Worm (Caenorhabditis elegans) whole organism, mixed stage, embryonic: ENCODE data around the gene srsx-1.

ENCODE experiments used
- M03D4.4 ChIP-seq: sonication (generic microtip); optimal IDR thresholded peaks from 2 replicates; lab custom pipeline; 2017; ENCODE audit warnings: mild to moderate bottlenecking, missing genetic modification characterization, missing compliant biosample characterization
- bed-3 ChIP-seq: fragments of 200-800 bp; sonication (Bioruptor generic); optimal IDR thresholded peaks from 3 replicates; lab custom pipeline; 2018; ENCODE audit warnings: mild to moderate bottlenecking, missing genetic modification characterization, moderate library complexity, missing compliant biosample characterization
- blmp-1 ChIP-seq: fragments of 150-350 bp; optimal IDR thresholded peaks from 2 replicates; lab custom pipeline; 2014; ENCODE audit warnings: missing biosample characterization, missing genetic modification characterization
- ceh-43 ChIP-seq: fragments of 200-800 bp; sonication (Bioruptor generic); optimal IDR thresholded peaks from 2 replicates; lab custom pipeline; 2018; ENCODE audit warnings: mild to moderate bottlenecking, missing genetic modification characterization, moderate library complexity, missing compliant biosample characterization
- ceh-83 ChIP-seq: fragments of 200-800 bp; sonication (Bioruptor generic); optimal IDR thresholded peaks from 2 replicates; lab custom pipeline; 2018; ENCODE audit warnings: mild to moderate bottlenecking, missing genetic modification characterization, missing compliant biosample characterization
- ces-1 ChIP-seq: fragments of 150-350 bp; optimal IDR thresholded peaks from 2 replicates; lab custom pipeline; 2014; ENCODE audit warnings: missing biosample characterization, missing genetic modification reagents, missing genetic modification characterization
- cnd-1 ChIP-seq: fragments of 200-800 bp; sonication (Bioruptor generic); optimal IDR thresholded peaks from 2 replicates; lab custom pipeline; 2018; ENCODE audit warnings: mild to moderate bottlenecking, missing genetic modification characterization, missing compliant biosample characterization
- drap-1 ChIP-seq: fragments of 200-800 bp; sonication (Bioruptor generic); optimal IDR thresholded peaks from 3 replicates; lab custom pipeline; 2018; ENCODE audit warnings: mild to moderate bottlenecking, missing genetic modification characterization, missing compliant biosample characterization
- elt-1 ChIP-seq: sonication (generic microtip); optimal IDR thresholded peaks from 2 replicates; lab custom pipeline; 2017; ENCODE audit warnings: missing genetic modification characterization, mild to moderate bottlenecking, missing compliant biosample characterization, antibody characterized with exemption, moderate library complexity, borderline replicate concordance; ENCODE audit not compliant: insufficient read depth
- elt-3 ChIP-seq: fragments of 150-350 bp; optimal IDR thresholded peaks from 2 replicates; lab custom pipeline; 2014; ENCODE audit warnings: missing biosample characterization, missing genetic modification characterization
- flh-1 ChIP-seq: fragments of 200-800 bp; sonication (Bioruptor generic); optimal IDR thresholded peaks from 2 replicates; lab custom pipeline; 2018; ENCODE audit warnings: mild to moderate bottlenecking, missing genetic modification characterization, moderate library complexity, missing compliant biosample characterization
- ham-2 ChIP-seq: fragments of 200-800 bp; sonication (Bioruptor generic); optimal IDR thresholded peaks from 2 replicates; lab custom pipeline; 2018; ENCODE audit warnings: mild to moderate bottlenecking, missing genetic modification characterization, missing compliant biosample characterization
- hlh-1 ChIP-seq: fragments of 150-350 bp; optimal IDR thresholded peaks from 2 replicates; lab custom pipeline; 2014; ENCODE audit warnings: missing biosample characterization, missing genetic modification reagents, missing genetic modification characterization
- lin-13 ChIP-seq: fragments of 150-350 bp; optimal IDR thresholded peaks from 2 replicates; lab custom pipeline; 2014; ENCODE audit warnings: missing biosample characterization, missing genetic modification characterization
- lsy-2 ChIP-seq: fragments of 150-350 bp; optimal IDR thresholded peaks from 2 replicates; lab custom pipeline; 2014; ENCODE audit warnings: missing biosample characterization, missing genetic modification characterization
- mep-1 ChIP-seq: fragments of 150-350 bp; optimal IDR thresholded peaks from 2 replicates; lab custom pipeline; 2017; ENCODE audit warnings: missing biosample characterization, missing genetic modification reagents, missing genetic modification characterization, inconsistent platforms
- mls-2 ChIP-seq: sonication (generic microtip); optimal IDR thresholded peaks from 2 replicates; lab custom pipeline; 2016; ENCODE audit warnings: mild to moderate bottlenecking, missing genetic modification characterization, moderate library complexity, missing compliant biosample characterization
- nhr-12 ChIP-seq: fragments of 150-350 bp; optimal IDR thresholded peaks from 2 replicates; lab custom pipeline; 2014; ENCODE audit warnings: missing biosample characterization, missing genetic modification characterization
- nhr-237 ChIP-seq: fragments of 150-350 bp; optimal IDR thresholded peaks from 2 replicates; lab custom pipeline; 2014; ENCODE audit warnings: missing biosample characterization, missing genetic modification characterization
- nhr-28 ChIP-seq: fragments of 150-350 bp; optimal IDR thresholded peaks from 2 replicates; lab custom pipeline; 2014; ENCODE audit warnings: missing biosample characterization, missing genetic modification characterization
- nhr-76 ChIP-seq: sonication (generic microtip); optimal IDR thresholded peaks from 2 replicates; lab custom pipeline; 2017; ENCODE audit warnings: missing biosample characterization, missing genetic modification characterization
- pha-4 ChIP-seq: fragments of 150-350 bp; optimal IDR thresholded peaks from 2 replicates; lab custom pipeline; 2018; ENCODE audit warnings: missing biosample characterization, missing genetic modification reagents, missing genetic modification characterization
- sem-2 ChIP-seq: fragments of 200-800 bp; sonication (Bioruptor generic); optimal IDR thresholded peaks from 2 replicates; lab custom pipeline; 2018; ENCODE audit warnings: mild to moderate bottlenecking, missing genetic modification characterization, missing compliant biosample characterization
- snpc-4 ChIP-seq: fragments of 150-350 bp; optimal IDR thresholded peaks from 2 replicates; lab custom pipeline; 2014; ENCODE audit warnings: missing biosample characterization, missing genetic modification characterization
- sptf-1 ChIP-seq: sonication (generic microtip); optimal IDR thresholded peaks from 2 replicates; lab custom pipeline; 2017; ENCODE audit warnings: mild to moderate bottlenecking, missing genetic modification characterization, moderate library complexity, missing compliant biosample characterization
- tbx-8 ChIP-seq: fragments of 200-800 bp; sonication (Bioruptor generic); optimal IDR thresholded peaks from 2 replicates; lab custom pipeline; 2018; ENCODE audit warnings: mild to moderate bottlenecking, missing genetic modification characterization, moderate library complexity, missing compliant biosample characterization
- unc-120 ChIP-seq: sonication (generic microtip); optimal IDR thresholded peaks from 2 replicates; lab custom pipeline; 2017; ENCODE audit warnings: missing genetic modification characterization, missing compliant biosample characterization; ENCODE audit not compliant: poor library complexity, severe bottlenecking
- unc-39 ChIP-seq: fragments of 150-350 bp; optimal IDR thresholded peaks from 2 replicates; lab custom pipeline; 2014; ENCODE audit warnings: missing biosample characterization, missing genetic modification characterization
- unc-62 ChIP-seq: fragments of 150-350 bp; optimal IDR thresholded peaks from 2 replicates; lab custom pipeline; 2014; ENCODE audit warnings: missing biosample characterization, missing genetic modification reagents, missing genetic modification characterization
- zip-8 ChIP-seq: fragments of 150-350 bp; optimal IDR thresholded peaks from 2 replicates; lab custom pipeline; 2014; ENCODE audit warnings: missing biosample characterization, missing genetic modification characterization
- ztf-11 ChIP-seq: fragments of 150-350 bp; optimal IDR thresholded peaks from 2 replicates; lab custom pipeline; 2014; ENCODE audit warnings: missing biosample characterization, missing genetic modification characterization

Gene srsx-1

DNA sequence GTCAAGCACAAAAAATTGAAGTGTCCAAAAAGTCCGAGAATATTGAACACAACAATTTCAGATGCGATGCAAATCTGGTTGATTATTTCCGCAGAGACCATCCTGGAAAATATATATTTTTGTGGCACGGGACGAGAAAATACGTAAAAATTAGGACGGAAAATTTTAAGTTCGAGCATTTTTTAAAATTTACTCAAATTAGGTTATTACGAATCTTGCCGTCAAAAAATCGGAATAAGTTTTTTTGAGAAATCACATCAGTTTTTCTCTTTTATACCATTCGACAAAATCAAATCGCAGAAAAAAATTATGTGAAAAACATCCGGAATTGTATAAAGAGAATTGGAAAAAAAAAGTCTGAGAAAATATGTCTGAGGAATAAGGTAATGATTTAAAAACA lies at the start of gene srsx-1:
TSS of gene srsx-1 (minus strand) at position 101 of the 400 bp plus-strand sequence.
- TF ChIP-seq zip-8 (tag; lab: Kevin White, UChicago) (no peak), elt-3 (tag; lab: Kevin White, UChicago) (no peak), mep-1 (no peak), ztf-11 (tag; lab: Kevin White, UChicago) (no peak), nhr-12 (tag; lab: Kevin White, UChicago) (no peak), ceh-43 (GFP tag; lab: Kevin White, UChicago) (no peak), mls-2 (tag; lab: Kevin White, UChicago) (no peak), M03D4.4 (tag; lab: Kevin White, UChicago) (no peak), lsy-2 (tag; lab: Kevin White, UChicago) (no peak), ces-1 (GFP tag; lab: Kevin White, UChicago) (no peak), unc-39 (no peak), elt-1 (tag; lab: Kevin White, UChicago) (no peak), unc-120 (tag; lab: Kevin White, UChicago) (no peak), unc-62 (GFP tag; lab: Kevin White, UChicago) (no peak), lin-13 (tag; lab: Kevin White, UChicago) (no peak)
- TF ChIP-seq, all 35 proteins: peak for 0

DNA sequence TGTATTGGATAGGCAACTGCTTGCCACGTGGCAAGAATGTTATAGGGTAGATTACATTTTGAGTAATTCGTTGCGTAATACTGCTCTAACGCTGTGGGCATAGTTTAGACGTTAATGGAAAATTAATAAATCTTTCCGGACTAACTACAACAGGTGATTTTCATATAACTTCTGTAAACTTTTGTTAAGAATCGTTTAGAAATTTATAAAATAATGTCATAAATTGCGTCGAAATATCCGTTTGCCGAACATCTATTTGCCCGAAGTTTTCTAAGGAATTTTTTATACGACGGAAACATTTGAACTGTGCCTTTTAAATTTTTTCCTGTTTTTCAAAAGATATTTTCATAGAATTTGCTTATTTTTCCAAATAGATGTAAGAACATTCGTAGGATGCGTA lies 48.3 kb upstream of the srsx-1 start, which contains the start of gene srh-112:
TSS of gene srh-112 (minus strand) at position 101 of the 400 bp plus-strand sequence.
- TF ChIP-seq zip-8 (tag; lab: Kevin White, UChicago) (no peak), elt-1 (tag; lab: Kevin White, UChicago) (no peak), blmp-1 (tag; lab: Kevin White, UChicago) (no peak), M03D4.4 (tag; lab: Kevin White, UChicago) (no peak), tbx-8 (GFP tag; lab: Kevin White, UChicago) (no peak), unc-120 (tag; lab: Kevin White, UChicago) (no peak), flh-1 (GFP tag; lab: Kevin White, UChicago) (no peak), nhr-237 (tag; lab: Kevin White, UChicago) (no peak), ham-2 (GFP tag; lab: Kevin White, UChicago) (no peak), cnd-1 (no peak), ceh-83 (GFP tag; lab: Kevin White, UChicago) (no peak), sem-2 (GFP tag; lab: Kevin White, UChicago) (no peak), snpc-4 (no peak), unc-62 (GFP tag; lab: Kevin White, UChicago) (no peak), drap-1 (no peak), bed-3 (GFP tag; lab: Kevin White, UChicago) (no peak), nhr-28 (no peak), mls-2 (tag; lab: Kevin White, UChicago) (no peak), pha-4 (no peak), ztf-11 (tag; lab: Kevin White, UChicago) (no peak)

DNA sequence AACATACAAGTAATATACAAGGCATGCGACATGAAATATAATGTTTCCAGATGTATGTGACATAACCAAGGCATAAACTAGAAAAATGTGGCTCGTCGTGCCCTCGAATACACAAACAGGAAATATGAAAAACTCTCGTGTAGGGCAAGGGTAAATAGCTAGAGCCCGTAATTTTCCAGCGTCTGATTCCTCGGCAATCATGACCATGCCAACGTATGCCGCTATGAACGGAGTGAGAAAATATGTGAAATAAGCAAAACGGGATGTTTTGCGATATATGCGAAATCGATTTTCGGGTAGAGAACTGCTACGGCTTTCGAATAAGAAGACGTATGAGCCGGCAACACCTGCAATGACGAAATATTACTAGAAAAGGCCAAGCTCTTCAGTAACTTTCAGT lies 47.5 kb upstream of the srsx-1 start, which contains the start of gene scl-25:
TSS of gene scl-25 (plus strand) at position 301 of the 400 bp plus-strand sequence.
- TF ChIP-seq flh-1 (GFP tag; lab: Kevin White, UChicago) (no peak), cnd-1 (no peak), snpc-4 (no peak)

DNA sequence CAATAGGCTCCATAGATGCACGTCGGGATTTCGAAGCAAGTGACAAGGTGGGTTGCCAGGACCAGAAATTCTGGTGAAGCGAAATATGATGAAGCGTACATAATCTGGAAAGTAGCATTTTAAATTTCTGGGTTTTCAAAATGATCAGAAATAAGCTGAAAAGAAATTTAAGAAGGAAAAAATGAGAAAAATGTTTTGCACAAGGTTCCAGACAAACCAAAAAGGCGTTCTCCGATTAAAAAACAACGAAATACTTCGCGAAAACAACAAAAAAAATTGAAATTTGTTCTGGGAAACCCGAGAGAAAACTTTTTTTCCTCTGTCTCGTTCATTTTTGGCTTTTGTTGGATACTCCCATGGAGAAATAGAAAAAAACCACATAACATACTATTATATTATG lies 45.4 kb upstream of the srsx-1 start, which contains the start of gene srh-252:
TSS of gene srh-252 (minus strand) at position 101 of the 400 bp plus-strand sequence.
- no peak for TF ChIP-seq zip-8 (tag; lab: Kevin White, UChicago)
- TF ChIP-seq nhr-12 (tag; lab: Kevin White, UChicago): no peak
- TF ChIP-seq blmp-1 (tag; lab: Kevin White, UChicago): no peak
- TF ChIP-seq mep-1: no peak
- TF ChIP-seq nhr-76: no peak
- no peak for TF ChIP-seq unc-120 (tag; lab: Kevin White, UChicago)
- no peak for TF ChIP-seq ceh-43 (GFP tag; lab: Kevin White, UChicago)
- TF ChIP-seq hlh-1: no peak
- TF ChIP-seq sptf-1 (tag; lab: Kevin White, UChicago): no peak
- TF ChIP-seq nhr-28: no peak
- TF ChIP-seq mls-2 (tag; lab: Kevin White, UChicago): no peak
- no peak for TF ChIP-seq elt-3 (tag; lab: Kevin White, UChicago)
- no peak for TF ChIP-seq tbx-8 (GFP tag; lab: Kevin White, UChicago)
- no peak for TF ChIP-seq elt-1 (tag; lab: Kevin White, UChicago)
- no peak for TF ChIP-seq unc-39
- TF ChIP-seq ces-1 (GFP tag; lab: Kevin White, UChicago): no peak
- no peak for TF ChIP-seq nhr-237 (tag; lab: Kevin White, UChicago)
